Worm (Caenorhabditis elegans): ENCODE measurements around the gene npp-22.
A peak's percentile ranks its signal among the peaks of the same experiment; 100 is the strongest.

The npp-22 gene

DNA sequence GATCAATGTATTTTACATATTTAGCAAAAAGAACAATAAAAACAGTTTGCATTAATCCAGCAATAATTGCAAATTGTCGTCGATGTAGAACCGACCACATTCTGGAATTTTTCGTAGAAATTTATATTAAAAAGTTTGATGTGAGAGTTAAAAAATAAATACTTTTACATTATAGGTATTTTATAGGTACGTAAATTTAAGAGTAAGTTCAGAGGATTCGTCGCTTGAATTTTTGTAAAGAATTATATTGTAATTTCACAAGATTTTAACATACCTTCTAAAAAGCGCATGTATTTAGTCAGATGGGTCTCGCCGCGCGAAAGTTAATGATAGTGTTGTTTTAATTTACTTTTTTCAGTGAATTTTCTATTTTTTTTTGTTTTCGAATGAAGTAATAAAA lies 3.2 kb downstream of the npp-22 start, which contains the start of gene rhr-2:
Gene rhr-2 (minus strand): TSS at position 101 of the 400 bp plus-strand sequence.
- no peak for TF ChIP-seq fos-1 (tag; optimal IDR thresholded peaks at IDR 0.05)
- TF ChIP-seq lin-39 (tag; optimal IDR thresholded peaks at IDR 0.05): no peak
- no peak for TF ChIP-seq egl-27 (tag; optimal IDR thresholded peaks at IDR 0.05)
- no peak for TF ChIP-seq ama-1 (optimal IDR thresholded peaks at IDR 0.05)
- TF ChIP-seq dmd-4 (tag; optimal IDR thresholded peaks at IDR 0.05): no peak
- no peak for TF ChIP-seq lin-11 (tag; optimal IDR thresholded peaks at IDR 0.05)

DNA sequence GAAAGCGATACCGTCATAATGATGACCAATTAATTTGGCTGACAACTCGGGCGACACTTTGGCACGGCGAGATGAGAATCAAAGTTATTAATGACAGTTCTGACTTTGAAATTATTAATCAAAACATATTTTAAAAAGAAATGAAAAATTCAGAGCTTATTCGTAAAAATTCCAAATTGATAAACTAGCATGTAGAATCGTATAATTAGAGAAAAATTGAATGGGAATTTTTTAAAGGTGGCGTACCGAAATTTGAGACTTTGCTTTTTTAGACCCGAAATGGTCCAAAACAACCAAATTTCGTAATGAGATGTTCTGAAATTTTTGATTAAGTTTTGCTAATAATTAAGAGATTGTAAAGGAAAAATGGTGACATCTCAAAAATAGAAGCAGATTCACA lies 7.3 kb downstream of the npp-22 start, which contains the start of gene daf-11:
Gene daf-11 (minus strand): TSS at position 101 of the 400 bp plus-strand sequence.
- TF ChIP-seq skn-1 (tag; optimal IDR thresholded peaks at IDR 0.05) (no peak), snpc-4 (tag; optimal IDR thresholded peaks at IDR 0.05) (no peak), blmp-1 (tag; optimal IDR thresholded peaks at IDR 0.05; ENCODE audit: insufficient read depth) (no peak), mab-5 (tag; optimal IDR thresholded peaks at IDR 0.05) (no peak), nhr-12 (tag; optimal IDR thresholded peaks at IDR 0.05) (no peak), dmd-4 (tag; optimal IDR thresholded peaks at IDR 0.05) (no peak), alr-1 (tag; optimal IDR thresholded peaks at IDR 0.05) (no peak), nhr-129 (tag; optimal IDR thresholded peaks at IDR 0.05) (no peak), mdl-1 (tag; optimal IDR thresholded peaks at IDR 0.05) (no peak), gmeb-1 (tag; optimal IDR thresholded peaks at IDR 0.05) (no peak), fos-1 (tag; optimal IDR thresholded peaks at IDR 0.05) (no peak), unc-55 (GFP tag; optimal IDR thresholded peaks at IDR 0.05) (no peak), ztf-4 (tag; optimal IDR thresholded peaks at IDR 0.05) (no peak), nhr-6 (tag; optimal IDR thresholded peaks at IDR 0.05) (no peak), zag-1 (tag; optimal IDR thresholded peaks at IDR 0.05) (no peak)

ce11 chrV:11722858-11723257 lies 10.4 kb downstream of the npp-22 start:
- TF ChIP-seq zag-1 (tag; optimal IDR thresholded peaks at IDR 0.05) (no peak), ztf-4 (tag; optimal IDR thresholded peaks at IDR 0.05) (no peak), F13H6.1 (tag; optimal IDR thresholded peaks at IDR 0.05) (no peak), crh-2 (tag; optimal IDR thresholded peaks at IDR 0.05) (no peak), fos-1 (tag; optimal IDR thresholded peaks at IDR 0.05) (no peak), egl-27 (tag; optimal IDR thresholded peaks at IDR 0.05) (no peak), aly-2 (tag; optimal IDR thresholded peaks at IDR 0.05) (no peak), nhr-12 (tag; optimal IDR thresholded peaks at IDR 0.05) (no peak), nhr-21 (tag; optimal IDR thresholded peaks at IDR 0.05) (no peak), R02D3.7 (tag; optimal IDR thresholded peaks at IDR 0.05) (no peak), nhr-129 (tag; optimal IDR thresholded peaks at IDR 0.05) (no peak), blmp-1 (tag; optimal IDR thresholded peaks at IDR 0.05; ENCODE audit: insufficient read depth) (no peak), ztf-11 (tag; optimal IDR thresholded peaks at IDR 0.05) (no peak), mbf-1 (tag; optimal IDR thresholded peaks at IDR 0.05) (no peak), skn-1 (tag; optimal IDR thresholded peaks at IDR 0.05) (no peak)

- TF ChIP-seq nhr-23 (tag; optimal IDR thresholded peaks at IDR 0.05) (no peak), fos-1 (tag; optimal IDR thresholded peaks at IDR 0.05) (peak; percentile 36)
Observed at ce11 chrV:11716930-11717329, 16.3 kb downstream of the npp-22 start.

- TF ChIP-seq nhr-10 (tag; optimal IDR thresholded peaks at IDR 0.05) (no peak), R02D3.7 (tag; optimal IDR thresholded peaks at IDR 0.05) (no peak), alr-1 (tag; optimal IDR thresholded peaks at IDR 0.05) (no peak), lin-11 (tag; optimal IDR thresholded peaks at IDR 0.05) (no peak), ztf-1 (GFP tag; conservative IDR thresholded peaks at IDR 0.05) (no peak), ztf-4 (tag; optimal IDR thresholded peaks at IDR 0.05) (no peak), ZK546.5 (tag; optimal IDR thresholded peaks at IDR 0.05) (no peak), egl-27 (tag; optimal IDR thresholded peaks at IDR 0.05) (no peak), unc-39 (tag; optimal IDR thresholded peaks at IDR 0.05) (no peak), unc-55 (GFP tag; optimal IDR thresholded peaks at IDR 0.05) (no peak), blmp-1 (tag; optimal IDR thresholded peaks at IDR 0.05; ENCODE audit: insufficient read depth) (no peak), zag-1 (tag; optimal IDR thresholded peaks at IDR 0.05) (no peak), ama-1 (optimal IDR thresholded peaks at IDR 0.05) (no peak), elt-1 (tag; optimal IDR thresholded peaks at IDR 0.05) (no peak), lsy-2 (tag; optimal IDR thresholded peaks at IDR 0.05) (no peak), nhr-25 (tag; optimal IDR thresholded peaks at IDR 0.05) (no peak), nhr-129 (tag; optimal IDR thresholded peaks at IDR 0.05) (no peak), aly-2 (tag; optimal IDR thresholded peaks at IDR 0.05) (no peak), skn-1 (tag; optimal IDR thresholded peaks at IDR 0.05) (no peak), nhr-77 (tag; optimal IDR thresholded peaks at IDR 0.05) (no peak)
Observed at ce11 chrV:11715797-11716196, 17.5 kb downstream of the npp-22 start, which contains the start of gene tre-3. Gene tre-3, minus strand, starts transcription at chrV:11715903.

All from whole organism, L2 larva.